Worm (Caenorhabditis elegans): ENCODE results near the gene acbp-3.

Gene acbp-3

ce11 chrX:10902723-10903322 is at the start of gene acbp-3:
TSS of gene acbp-3 (plus strand) at chrX:10903272.
- no peak for TF ChIP-seq unc-62 (GFP tag; optimal IDR thresholded peaks at IDR 0.05)

- no peak for TF ChIP-seq unc-62 (GFP tag; optimal IDR thresholded peaks at IDR 0.05)
These were observed 43.9 kb upstream of the acbp-3 start, which contains the start of gene pgp-5 for ce11 chrX:10859211-10859610. TSS of gene pgp-5 (minus strand) at chrX:10859297.

ce11 chrX:10859622-10860021 is 43.5 kb upstream of the acbp-3 start:
- TF ChIP-seq unc-62 (GFP tag; optimal IDR thresholded peaks at IDR 0.05), result no peak

- no peak for TF ChIP-seq unc-62 (GFP tag; optimal IDR thresholded peaks at IDR 0.05)
These were observed 41.4 kb upstream of the acbp-3 start for ce11 chrX:10861673-10862072.

- no peak for TF ChIP-seq unc-62 (GFP tag; optimal IDR thresholded peaks at IDR 0.05)
These were observed 40.5 kb upstream of the acbp-3 start for ce11 chrX:10862582-10862981.

ce11 chrX:10864322-10864721 is 38.8 kb upstream of the acbp-3 start, which contains the start of gene pgp-8:
TSS of gene pgp-8 (minus strand) at chrX:10864422.
- no peak for TF ChIP-seq unc-62 (GFP tag; optimal IDR thresholded peaks at IDR 0.05)

ce11 chrX:10870137-10870536 is 32.9 kb upstream of the acbp-3 start, which contains the start of gene pgp-7:
TSS of gene pgp-7 (minus strand) at chrX:10870237.
- no peak for TF ChIP-seq unc-62 (GFP tag; optimal IDR thresholded peaks at IDR 0.05)

- no peak for TF ChIP-seq unc-62 (GFP tag; optimal IDR thresholded peaks at IDR 0.05)
These were observed 25.8 kb upstream of the acbp-3 start, which contains the start of gene pgp-6 for ce11 chrX:10877138-10877743. TSS of gene pgp-6 (minus strand) at chrX:10877425.

ce11 chrX:10880509-10880908 is 22.6 kb upstream of the acbp-3 start, which contains the start of gene T21E8.4:
TSS of gene T21E8.4 (plus strand) at chrX:10880809.
- TF ChIP-seq unc-62 (GFP tag; optimal IDR thresholded peaks at IDR 0.05), result no peak

- TF ChIP-seq unc-62 (GFP tag; optimal IDR thresholded peaks at IDR 0.05), result no peak
These were observed 21.1 kb upstream of the acbp-3 start, which contains the start of gene T21E8.6 for ce11 chrX:10881984-10882383. TSS of gene T21E8.6 (plus strand) at chrX:10882284.

- no peak for TF ChIP-seq unc-62 (GFP tag; optimal IDR thresholded peaks at IDR 0.05)
These were observed 19.9 kb upstream of the acbp-3 start, which contains the start of gene T21E8.7 for ce11 chrX:10883203-10883602. TSS of gene T21E8.7 (plus strand) at chrX:10883503.

- no peak for TF ChIP-seq unc-62 (GFP tag; optimal IDR thresholded peaks at IDR 0.05)
These were observed 17.2 kb upstream of the acbp-3 start, which contains the start of gene T21E8.5 for ce11 chrX:10885872-10886271. TSS of gene T21E8.5 (plus strand) at chrX:10886172.

- TF ChIP-seq unc-62 (GFP tag; optimal IDR thresholded peaks at IDR 0.05), result no peak
These were observed 14.9 kb upstream of the acbp-3 start, which contains the start of gene F47B10.6 for ce11 chrX:10888201-10888600. TSS of gene F47B10.6 (plus strand) at chrX:10888501.

ce11 chrX:10890456-10890855 is 12.6 kb upstream of the acbp-3 start, which contains the start of gene F47B10.5:
TSS of gene F47B10.5 (minus strand) at chrX:10890556.
- no peak for TF ChIP-seq unc-62 (GFP tag; optimal IDR thresholded peaks at IDR 0.05)

ce11 chrX:10890965-10891364 is 12.1 kb upstream of the acbp-3 start, which contains the start of gene F47B10.4:
TSS of gene F47B10.4 (plus strand) at chrX:10891265.
- no peak for TF ChIP-seq unc-62 (GFP tag; optimal IDR thresholded peaks at IDR 0.05)

- TF ChIP-seq unc-62 (GFP tag; optimal IDR thresholded peaks at IDR 0.05), result no peak
These were observed 11.2 kb upstream of the acbp-3 start, which contains the start of gene F47B10.3 for ce11 chrX:10891890-10892289. TSS of gene F47B10.3 (plus strand) at chrX:10892190.

- TF ChIP-seq unc-62 (GFP tag; optimal IDR thresholded peaks at IDR 0.05), result no peak
These were observed 6.6 kb upstream of the acbp-3 start, which contains the start of gene haly-1 for ce11 chrX:10896498-10896897. TSS of gene haly-1 (minus strand) at chrX:10896598.
